Worm (Caenorhabditis elegans) whole organism, L1 larva: Measurements from ENCODE around the gene kin-2.

Source experiments
- isw-1 ChIP-seq: fragments of 200-800 bp; sonication (Bioruptor generic); IDR thresholded peaks from 2 replicates; pipeline ENCODE4 v1.3.6; 2022; ENCODE audit warnings: missing genetic modification characterization, missing compliant biosample characterization
- nhr-77 ChIP-seq: fragments of 150-350 bp; optimal IDR thresholded peaks from 2 replicates; lab custom pipeline; 2014; ENCODE audit warnings: missing biosample characterization, missing genetic modification characterization
- snpc-4 ChIP-seq: fragments of 150-350 bp; optimal IDR thresholded peaks from 2 replicates; lab custom pipeline; 2014; ENCODE audit warnings: missing biosample characterization, missing genetic modification characterization

DNA sequence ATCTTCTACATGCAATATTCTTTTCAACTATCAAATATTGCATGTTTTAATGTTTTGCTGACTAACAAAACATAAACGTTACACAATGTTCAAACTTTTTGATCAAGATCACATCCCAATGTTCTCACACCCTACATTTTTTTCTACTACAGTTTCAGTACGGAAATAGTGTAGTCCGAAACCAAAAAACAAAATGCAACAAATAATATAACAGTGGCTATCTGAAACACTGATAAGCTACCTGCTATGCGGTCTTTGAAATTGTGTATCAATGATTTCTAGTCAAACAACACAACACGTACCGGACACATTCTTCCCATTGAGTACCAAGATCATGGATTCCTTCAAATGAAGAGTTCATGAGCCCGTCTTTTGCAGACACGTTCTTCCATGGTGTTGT lies 36.3 kb downstream of the kin-2 start:
- TF ChIP-seq isw-1 (GFP tag; lab: Robert Waterston, UW) (no peak), snpc-4 (no peak), nhr-77 (tag; lab: Kevin White, UChicago) (no peak)
